Worm (Caenorhabditis elegans) whole organism, L4 larva: Measurements from ENCODE around the gene D1046.16.

ENCODE experiments used
- F37D6.2 ChIP-seq: sonication (generic microtip); optimal IDR thresholded peaks from 2 replicates; lab custom pipeline; 2016; ENCODE audit warnings: mild to moderate bottlenecking, missing genetic modification characterization, missing compliant biosample characterization
- Y105C5A.15 ChIP-seq: fragments of 200-800 bp; sonication (Bioruptor generic); IDR thresholded peaks from 2 replicates; pipeline ENCODE4 v1.3.6; 2022; ENCODE audit warnings: missing genetic modification characterization, missing compliant biosample characterization
- Y5F2A.4 ChIP-seq: fragments of 200-800 bp; sonication (Bioruptor generic); optimal IDR thresholded peaks from 2 replicates; lab custom pipeline; 2018; ENCODE audit warnings: mild to moderate bottlenecking, missing genetic modification characterization, missing compliant biosample characterization
- Y75B8A.6 ChIP-seq: fragments of 200-800 bp; sonication (Bioruptor generic); IDR thresholded peaks from 2 replicates; pipeline ENCODE4 v1.3.6; 2022; ENCODE audit warnings: missing genetic modification reagents, missing genetic modification characterization, missing compliant biosample characterization
- ZK337.2 ChIP-seq: fragments of 200-800 bp; sonication (Bioruptor generic); IDR thresholded peaks from 2 replicates; pipeline ENCODE4 v1.3.6; 2022; ENCODE audit warnings: missing genetic modification reagents, missing genetic modification characterization, missing compliant biosample characterization
- aly-2 ChIP-seq: sonication (generic microtip); optimal IDR thresholded peaks from 2 replicates; lab custom pipeline; 2018; ENCODE audit warnings: missing biosample characterization, missing genetic modification characterization
- ama-1 ChIP-seq: fragments of 150-350 bp; optimal IDR thresholded peaks from 2 replicates; lab custom pipeline; 2014; ENCODE audit warnings: inconsistent platforms, mixed read lengths
- attf-4 ChIP-seq: sonication (generic microtip); optimal IDR thresholded peaks from 3 replicates; lab custom pipeline; 2017; ENCODE audit warnings: missing biosample characterization, missing genetic modification characterization
- ceh-28 ChIP-seq: fragments of 150-350 bp; optimal IDR thresholded peaks from 2 replicates; lab custom pipeline; 2014; ENCODE audit warnings: missing biosample characterization, missing genetic modification reagents, missing genetic modification characterization
- ceh-32 ChIP-seq: sonication (generic microtip); optimal IDR thresholded peaks from 2 replicates; lab custom pipeline; 2016; ENCODE audit warnings: mild to moderate bottlenecking, missing genetic modification characterization, missing compliant biosample characterization; ENCODE audit not compliant: poor library complexity
- ceh-44 ChIP-seq: fragments of 200-800 bp; sonication (Bioruptor generic); IDR thresholded peaks from 2 replicates; pipeline ENCODE4 v1.3.6; 2022; ENCODE audit warnings: missing genetic modification reagents, missing genetic modification characterization, missing compliant biosample characterization
- ceh-62 ChIP-seq: sonication (generic microtip); optimal IDR thresholded peaks from 2 replicates; lab custom pipeline; 2017; ENCODE audit warnings: missing biosample characterization, missing genetic modification characterization
- ceh-82 ChIP-seq: sonication (generic microtip); optimal IDR thresholded peaks from 2 replicates; lab custom pipeline; 2017; ENCODE audit warnings: missing biosample characterization, missing genetic modification characterization
- cey-2 ChIP-seq: sonication (generic microtip); optimal IDR thresholded peaks from 3 replicates; lab custom pipeline; 2017; ENCODE audit warnings: missing genetic modification characterization, mild to moderate bottlenecking, missing compliant biosample characterization, antibody characterized with exemption, borderline replicate concordance; ENCODE audit not compliant: insufficient read depth
- ctbp-1 ChIP-seq: fragments of 200-800 bp; sonication (Bioruptor generic); IDR thresholded peaks from 2 replicates; pipeline ENCODE4 v1.3.6; 2022; ENCODE audit warnings: missing genetic modification reagents, missing genetic modification characterization, missing compliant biosample characterization
- daf-12 ChIP-seq: fragments of 150-350 bp; optimal IDR thresholded peaks from 2 replicates; lab custom pipeline; 2014; ENCODE audit warnings: missing biosample characterization, missing genetic modification reagents, missing genetic modification characterization
- dmd-9 ChIP-seq: fragments of 200-800 bp; sonication (Bioruptor generic); IDR thresholded peaks from 2 replicates; pipeline ENCODE4 v1.3.6; 2022; ENCODE audit warnings: missing genetic modification reagents, missing genetic modification characterization, missing compliant biosample characterization
- dve-1 ChIP-seq: sonication (generic microtip); optimal IDR thresholded peaks from 2 replicates; lab custom pipeline; 2017; ENCODE audit warnings: antibody characterized with exemption, mild to moderate bottlenecking, missing genetic modification characterization, missing compliant biosample characterization; ENCODE audit not compliant: insufficient read depth
- egl-27 ChIP-seq: sonication (generic microtip); optimal IDR thresholded peaks from 3 replicates; lab custom pipeline; 2017; ENCODE audit warnings: missing biosample characterization, missing genetic modification reagents, missing genetic modification characterization
- egl-43 ChIP-seq: fragments of 200-800 bp; sonication (Bioruptor generic); IDR thresholded peaks from 2 replicates; pipeline ENCODE4 v1.3.6; 2022; ENCODE audit warnings: missing genetic modification reagents, missing genetic modification characterization, missing compliant biosample characterization
- fkh-10 ChIP-seq: fragments of 150-350 bp; optimal IDR thresholded peaks from 2 replicates; lab custom pipeline; 2014; ENCODE audit warnings: missing biosample characterization, missing genetic modification reagents, missing genetic modification characterization
- fos-1 ChIP-seq: fragments of 150-350 bp; optimal IDR thresholded peaks from 2 replicates; lab custom pipeline; 2014; ENCODE audit warnings: missing biosample characterization, missing genetic modification characterization
- hif-1 ChIP-seq, 2 experiments: sonication (generic microtip); optimal IDR thresholded peaks; 2 replicates each; lab custom pipeline; 2016 to 2017; ENCODE audit warnings: missing compliant biosample characterization in 2 of 2, missing genetic modification characterization in 2 of 2, missing genetic modification reagents in 2 of 2, missing genotype in 2 of 2, mild to moderate bottlenecking in 1 of 2
- hlh-11 ChIP-seq: fragments of 200-800 bp; sonication (Bioruptor generic); optimal IDR thresholded peaks from 2 replicates; lab custom pipeline; 2018; ENCODE audit warnings: mild to moderate bottlenecking, missing genetic modification characterization, missing compliant biosample characterization
- hlh-30 ChIP-seq: sonication (generic microtip); optimal IDR thresholded peaks from 2 replicates; lab custom pipeline; 2017; ENCODE audit warnings: antibody characterized with exemption, mild to moderate bottlenecking, missing genetic modification characterization, missing compliant biosample characterization; ENCODE audit not compliant: insufficient read depth
- lim-7 ChIP-seq: fragments of 200-800 bp; sonication (Bioruptor generic); IDR thresholded peaks from 2 replicates; pipeline ENCODE4 v1.3.6; 2022; ENCODE audit warnings: missing genetic modification characterization, missing compliant biosample characterization
- lin-29 ChIP-seq: fragments of 200-800 bp; sonication (Bioruptor generic); IDR thresholded peaks from 2 replicates; pipeline ENCODE4 v1.3.6; 2022; ENCODE audit warnings: missing genetic modification reagents, missing genetic modification characterization, missing compliant biosample characterization
- lin-38 ChIP-seq: fragments of 200-800 bp; sonication (Bioruptor generic); IDR thresholded peaks from 2 replicates; pipeline ENCODE4 v1.3.6; 2022; ENCODE audit warnings: missing genetic modification reagents, missing genetic modification characterization, missing compliant biosample characterization
- lin-39 ChIP-seq: fragments of 150-350 bp; optimal IDR thresholded peaks from 2 replicates; lab custom pipeline; 2014; ENCODE audit warnings: missing biosample characterization, missing genetic modification reagents, missing genetic modification characterization
- lir-3 ChIP-seq: sonication (generic microtip); optimal IDR thresholded peaks from 2 replicates; lab custom pipeline; 2016; ENCODE audit warnings: mild to moderate bottlenecking, missing genetic modification characterization, missing compliant biosample characterization
- lsy-2 ChIP-seq, 2 experiments: fragments of 150-350 bp in 1 of 2; sonication (generic microtip) in 1 of 2; optimal IDR thresholded peaks; 2 replicates each; lab custom pipeline; 2014 to 2017; ENCODE audit warnings: missing biosample characterization in 2 of 2, missing genetic modification characterization in 2 of 2
- madf-9 ChIP-seq: fragments of 200-800 bp; sonication (Bioruptor generic); conservative IDR thresholded peaks from 2 replicates; pipeline ENCODE4 v1.3.6; 2022; ENCODE audit warnings: missing genetic modification reagents, missing genetic modification characterization, missing compliant biosample characterization
- mxl-2 ChIP-seq: fragments of 200-800 bp; sonication (Bioruptor generic); conservative IDR thresholded peaks from 2 replicates; pipeline ENCODE4 v1.3.6; 2022; ENCODE audit warnings: missing genetic modification reagents, missing genetic modification characterization, missing compliant biosample characterization
- nhr-10 ChIP-seq: fragments of 150-350 bp; optimal IDR thresholded peaks from 2 replicates; lab custom pipeline; 2014; ENCODE audit warnings: missing biosample characterization, missing genetic modification characterization
- nhr-11 ChIP-seq: fragments of 150-350 bp; optimal IDR thresholded peaks from 2 replicates; lab custom pipeline; 2014; ENCODE audit warnings: missing biosample characterization, missing genetic modification characterization
- nhr-48 ChIP-seq: sonication (generic microtip); optimal IDR thresholded peaks from 2 replicates; lab custom pipeline; 2016; ENCODE audit warnings: mild to moderate bottlenecking, missing genetic modification characterization, missing compliant biosample characterization
- nhr-6 ChIP-seq: fragments of 150-350 bp; optimal IDR thresholded peaks from 2 replicates; lab custom pipeline; 2014; ENCODE audit warnings: missing biosample characterization, missing genetic modification characterization
- pha-4 ChIP-seq, 2 experiments: fragments of 150-350 bp in 1 of 2; fragments of 200-800 bp in 1 of 2; sonication (Bioruptor generic) in 1 of 2; IDR thresholded peaks in 1 of 2; optimal IDR thresholded peaks in 1 of 2; 2 replicates each; pipeline versions ENCODE4 v1.3.6 to Lab custom; 2014 to 2022; ENCODE audit warnings: missing genetic modification characterization in 2 of 2, missing genetic modification reagents in 2 of 2, missing biosample characterization in 1 of 2, missing compliant biosample characterization in 1 of 2
- php-3 ChIP-seq: fragments of 200-800 bp; sonication (Bioruptor generic); IDR thresholded peaks from 2 replicates; pipeline ENCODE4 v1.3.6; 2022; ENCODE audit warnings: missing genetic modification reagents, missing genetic modification characterization, missing compliant biosample characterization
- pqm-1 ChIP-seq: sonication (generic microtip); optimal IDR thresholded peaks from 2 replicates; lab custom pipeline; 2017; ENCODE audit warnings: missing biosample characterization, missing genetic modification characterization
- sdz-12 ChIP-seq: fragments of 200-800 bp; sonication (Bioruptor generic); optimal IDR thresholded peaks from 2 replicates; lab custom pipeline; 2018; ENCODE audit warnings: mild to moderate bottlenecking, missing genetic modification characterization, missing compliant biosample characterization
- skn-1 ChIP-seq: fragments of 150-350 bp; optimal IDR thresholded peaks from 2 replicates; lab custom pipeline; 2014; ENCODE audit warnings: missing biosample characterization, missing genetic modification characterization
- snpc-1.2 ChIP-seq: fragments of 200-800 bp; sonication (Bioruptor generic); IDR thresholded peaks from 2 replicates; pipeline ENCODE4 v1.3.6; 2022; ENCODE audit warnings: missing genetic modification reagents, missing genetic modification characterization, missing compliant biosample characterization
- snpc-4 ChIP-seq: fragments of 150-350 bp; optimal IDR thresholded peaks from 2 replicates; lab custom pipeline; 2014; ENCODE audit warnings: missing biosample characterization, missing genetic modification characterization
- spr-3 ChIP-seq: fragments of 200-800 bp; sonication (Bioruptor generic); optimal IDR thresholded peaks from 2 replicates; lab custom pipeline; 2018; ENCODE audit warnings: mild to moderate bottlenecking, missing genetic modification characterization, missing compliant biosample characterization
- tag-97 ChIP-seq: fragments of 200-800 bp; sonication (Bioruptor generic); IDR thresholded peaks from 2 replicates; pipeline ENCODE4 v1.3.6; 2022; ENCODE audit warnings: missing genetic modification characterization, missing compliant biosample characterization
- tra-1 ChIP-seq: fragments of 200-800 bp; sonication (Bioruptor generic); IDR thresholded peaks from 2 replicates; pipeline ENCODE4 v1.3.6; 2022; ENCODE audit warnings: missing genetic modification reagents, missing genetic modification characterization, missing compliant biosample characterization
- unc-130 ChIP-seq: sonication (generic microtip); optimal IDR thresholded peaks from 2 replicates; lab custom pipeline; 2016; ENCODE audit warnings: missing genetic modification reagents, missing genetic modification characterization, missing compliant biosample characterization
- zfp-2 ChIP-seq: sonication (generic microtip); optimal IDR thresholded peaks from 2 replicates; lab custom pipeline; 2016; ENCODE audit warnings: mild to moderate bottlenecking, missing genetic modification characterization, missing compliant biosample characterization
- zfp-3 ChIP-seq: fragments of 200-800 bp; sonication (Bioruptor generic); conservative IDR thresholded peaks from 2 replicates; pipeline ENCODE4 v1.3.6; 2022; ENCODE audit warnings: missing genetic modification reagents, missing genetic modification characterization, missing compliant biosample characterization
- ztf-11 ChIP-seq: fragments of 150-350 bp; optimal IDR thresholded peaks from 2 replicates; lab custom pipeline; 2014; ENCODE audit warnings: missing biosample characterization, missing genetic modification characterization
- ztf-7 ChIP-seq: fragments of 150-350 bp; optimal IDR thresholded peaks from 2 replicates; lab custom pipeline; 2014; ENCODE audit warnings: missing biosample characterization, missing genetic modification characterization

The D1046.16 gene

DNA sequence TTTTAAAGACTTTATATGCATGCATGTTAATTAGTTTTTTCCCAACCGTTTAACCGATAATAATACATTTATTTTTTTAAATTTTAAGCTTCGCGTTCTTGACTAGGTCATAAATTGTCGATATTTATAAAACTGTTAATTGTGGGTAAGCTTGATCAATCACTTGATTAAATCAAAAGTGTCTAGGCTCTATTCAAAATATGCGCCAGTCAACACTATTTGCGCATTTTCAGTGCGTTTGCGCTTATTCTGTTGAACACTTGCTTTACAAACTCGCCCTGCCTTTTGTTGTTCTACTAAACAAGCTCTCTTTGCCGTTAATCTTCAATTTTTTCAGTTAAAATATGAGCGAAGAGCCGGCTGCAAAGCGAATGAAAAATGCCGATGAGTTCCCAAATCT lies 30.8 kb upstream of the D1046.16 start, which contains the start of gene spr-2:
TSS of gene spr-2 (plus strand) at position 332 of the 400 bp plus-strand sequence.
- TF ChIP-seq F37D6.2 (tag; lab: Kevin White, UChicago) (peak; percentile 35), Y5F2A.4 (GFP tag; lab: Kevin White, UChicago) (no peak), ztf-7 (peak; percentile 62), nhr-6 (peak; percentile 60), lin-39 (tag; lab: Kevin White, UChicago) (no peak), snpc-4 (tag; lab: Kevin White, UChicago) (no peak), ctbp-1 (GFP tag; lab: Robert Waterston, UW) (no peak), snpc-1.2 (no peak), fos-1 (no peak), madf-9 (GFP tag; lab: Robert Waterston, UW) (no peak), ceh-62 (tag; lab: Kevin White, UChicago) (no peak), Y75B8A.6 (GFP tag; lab: Robert Waterston, UW) (no peak), fkh-10 (GFP tag; lab: Kevin White, UChicago) (no peak), php-3 (no peak), tra-1 (GFP tag; lab: Robert Waterston, UW) (no peak), aly-2 (no peak), cey-2 (tag; lab: Kevin White, UChicago) (no peak), hif-1 (tag; optimal IDR thresholded peaks at IDR 0.05; lab: Kevin White, UChicago) (no peak), egl-43 (no peak), daf-12 (tag; lab: Kevin White, UChicago) (no peak), dmd-9 (no peak), ceh-32 (tag; lab: Kevin White, UChicago) (no peak), nhr-48 (tag; lab: Kevin White, UChicago) (peak; percentile 26), nhr-10 (no peak), ztf-11 (tag; lab: Kevin White, UChicago) (no peak), ama-1 (lab: Kevin White, UChicago) (no peak), spr-3 (GFP tag; lab: Kevin White, UChicago) (peak; percentile 32), ceh-44 (GFP tag; lab: Robert Waterston, UW) (no peak), lsy-2 (tag; optimal IDR thresholded peaks at IDR 0.05; lab: Kevin White, UChicago) (peak in 1 of 2 experiments; percentile 88), nhr-11 (tag; lab: Kevin White, UChicago) (peak; percentile 65), ceh-28 (tag; lab: Kevin White, UChicago) (no peak), lir-3 (tag; lab: Kevin White, UChicago) (no peak), tag-97 (GFP tag; lab: Robert Waterston, UW) (no peak), skn-1 (no peak), sdz-12 (GFP tag; lab: Kevin White, UChicago) (no peak), pha-4 (GFP tag; IDR thresholded peaks at IDR 0.05; lab: Robert Waterston, UW) (0 out of 2 replicates have a peak, but pooled peaks have one; percentile 35), pha-4 (tag; optimal IDR thresholded peaks at IDR 0.05; lab: Kevin White, UChicago) (peak; percentile 61), Y105C5A.15 (GFP tag; lab: Robert Waterston, UW) (no peak), pqm-1 (peak; percentile 1), egl-27 (tag; lab: Kevin White, UChicago) (no peak), hlh-11 (tag; lab: Kevin White, UChicago) (no peak), mxl-2 (no peak), dve-1 (peak; percentile 67), zfp-2 (tag; lab: Kevin White, UChicago) (no peak), attf-4 (no peak), hlh-30 (tag; lab: Kevin White, UChicago) (peak; percentile 70), zfp-3 (GFP tag; lab: Robert Waterston, UW) (no peak), ZK337.2 (GFP tag; lab: Robert Waterston, UW) (no peak), lin-29 (no peak), lim-7 (GFP tag; lab: Robert Waterston, UW) (no peak), lin-38 (peak; percentile 75), unc-130 (GFP tag; lab: Kevin White, UChicago) (no peak), ceh-82 (no peak)
